Worm (Caenorhabditis elegans): ENCODE results near the gene srh-265.

ce11 chrV:15377903-15378302 lies 38.1 kb upstream of the srh-265 start, which contains the start of gene srh-122:
- TF ChIP-seq ama-1 (optimal IDR thresholded peaks at IDR 0.05) (no peak), pes-1 (GFP tag; IDR thresholded peaks at IDR 0.05) (no peak)

Data from whole organism, early embryonic.